Fruit fly (Drosophila melanogaster) whole organism, embryonic: ENCODE data around the gene e.

ENCODE experiments used
- CG10147 ChIP-seq: fragments of 200-800 bp; sonication (Bioruptor generic); optimal IDR thresholded peaks from 2 replicates; lab custom pipeline; 2019; ENCODE audit warnings: missing biosample characterization, mild to moderate bottlenecking, missing genetic modification characterization, moderate library complexity
- CG12391 ChIP-seq: fragments of 200-800 bp; sonication (Bioruptor generic); optimal IDR thresholded peaks from 3 replicates; lab custom pipeline; 2018; ENCODE audit warnings: missing biosample characterization, mild to moderate bottlenecking, missing genetic modification characterization, moderate library complexity
- CG12769 ChIP-seq: fragments of 200-800 bp; sonication (Bioruptor generic); optimal IDR thresholded peaks from 2 replicates; lab custom pipeline; 2019; ENCODE audit warnings: missing biosample characterization, mild to moderate bottlenecking, missing genetic modification characterization, moderate library complexity
- CG1529 ChIP-seq: fragments of 200-800 bp; sonication (Bioruptor generic); optimal IDR thresholded peaks from 3 replicates; lab custom pipeline; 2018; ENCODE audit warnings: missing biosample characterization, missing genetic modification characterization
- CG1603 ChIP-seq: fragments of 200-800 bp; sonication (Bioruptor generic); optimal IDR thresholded peaks from 2 replicates; lab custom pipeline; 2019; ENCODE audit warnings: missing biosample characterization, mild to moderate bottlenecking, missing genetic modification characterization, moderate library complexity
- CG16863 ChIP-seq: fragments of 200-800 bp; sonication (Bioruptor generic); optimal IDR thresholded peaks from 3 replicates; lab custom pipeline; 2016; ENCODE audit warnings: missing biosample characterization, missing genetic modification characterization
- CG2202 ChIP-seq: fragments of 200-800 bp; sonication (Bioruptor generic); optimal IDR thresholded peaks from 2 replicates; lab custom pipeline; 2018; ENCODE audit warnings: missing biosample characterization, mild to moderate bottlenecking, missing genetic modification characterization
- CG31388 ChIP-seq: fragments of 200-800 bp; sonication (Bioruptor generic); optimal IDR thresholded peaks from 2 replicates; lab custom pipeline; 2016; ENCODE audit warnings: missing biosample characterization, missing genetic modification characterization
- CG31441 ChIP-seq: fragments of 200-800 bp; sonication (Bioruptor generic); IDR thresholded peaks from 2 replicates; pipeline ENCODE4 v1.3.6; 2022; ENCODE audit warnings: missing biosample characterization, missing genetic modification characterization
- CG33557 ChIP-seq: fragments of 200-800 bp; sonication (Bioruptor generic); optimal IDR thresholded peaks from 2 replicates; lab custom pipeline; 2019; ENCODE audit warnings: missing biosample characterization, mild to moderate bottlenecking, missing genetic modification characterization, moderate library complexity
- CG3726 ChIP-seq: fragments of 200-800 bp; sonication (Bioruptor generic); IDR thresholded peaks from 3 replicates; pipeline ENCODE4, ENCODE4 v1.3.6; 2022; ENCODE audit warnings: missing biosample characterization, missing genetic modification characterization
- CG4424 ChIP-seq: fragments of 200-800 bp; sonication (Bioruptor generic); optimal IDR thresholded peaks from 3 replicates; lab custom pipeline; 2016; ENCODE audit warnings: missing biosample characterization, missing genetic modification characterization
- CG6175 ChIP-seq: fragments of 200-800 bp; sonication (Bioruptor generic); IDR thresholded peaks from 3 replicates; pipeline ENCODE4 v1.3.6; 2022; ENCODE audit warnings: missing biosample characterization, missing genetic modification characterization
- CG7745 ChIP-seq: fragments of 200-800 bp; sonication (Bioruptor generic); optimal IDR thresholded peaks from 2 replicates; lab custom pipeline; 2018; ENCODE audit warnings: missing biosample characterization, mild to moderate bottlenecking, missing genetic modification characterization, moderate library complexity
- CG8089 ChIP-seq: fragments of 200-800 bp; sonication (Bioruptor generic); optimal IDR thresholded peaks from 3 replicates; lab custom pipeline; 2016; ENCODE audit warnings: missing biosample characterization, missing genetic modification characterization
- Drgx ChIP-seq: fragments of 200-800 bp; sonication (Bioruptor generic); IDR thresholded peaks from 2 replicates; pipeline ENCODE4 v1.3.6; 2022; ENCODE audit warnings: missing biosample characterization, missing genetic modification characterization
- HLH3B ChIP-seq: fragments of 200-800 bp; sonication (Bioruptor generic); IDR thresholded peaks from 2 replicates; pipeline ENCODE4 v1.3.6; 2022; ENCODE audit warnings: missing biosample characterization, missing genetic modification characterization
- Max ChIP-seq: fragments of 200-800 bp; sonication (Bioruptor generic); optimal IDR thresholded peaks from 2 replicates; lab custom pipeline; 2016; ENCODE audit warnings: missing biosample characterization, mild to moderate bottlenecking, missing genetic modification characterization
- Med ChIP-seq: fragments of 200-800 bp; sonication (Bioruptor generic); peaks from one replicate; lab custom pipeline; 2016; ENCODE audit warnings: missing biosample characterization, missing genetic modification characterization, mild to moderate bottlenecking, inconsistent platforms, moderate library complexity
- NfI ChIP-seq: fragments of 200-800 bp; sonication (Bioruptor generic); optimal IDR thresholded peaks from 3 replicates; lab custom pipeline; 2018; ENCODE audit warnings: missing biosample characterization, mild to moderate bottlenecking, missing genetic modification characterization, moderate library complexity
- Oli ChIP-seq: fragments of 200-800 bp; sonication (Bioruptor generic); optimal IDR thresholded peaks from 2 replicates; lab custom pipeline; 2018; ENCODE audit warnings: missing biosample characterization, mild to moderate bottlenecking, missing genetic modification characterization, moderate library complexity
- Opbp ChIP-seq: fragments of 200-800 bp; sonication (Bioruptor generic); IDR thresholded peaks from 3 replicates; pipeline ENCODE4 v1.3.6; 2022; ENCODE audit warnings: missing biosample characterization, missing genetic modification characterization; ENCODE audit not compliant: partially characterized antibody
- Pdp1 ChIP-seq, 2 experiments: fragments of 200-800 bp; sonication (Bioruptor generic); optimal IDR thresholded peaks; 3 replicates each; lab custom pipeline; 2016; ENCODE audit warnings: missing biosample characterization in 2 of 2, missing genetic modification characterization in 2 of 2, mild to moderate bottlenecking in 1 of 2, moderate library complexity in 1 of 2
- ase ChIP-seq: fragments of 200-800 bp; sonication (Bioruptor generic); IDR thresholded peaks from 3 replicates; pipeline ENCODE4 v1.3.6; 2022; ENCODE audit warnings: missing biosample characterization, missing genetic modification characterization
- br ChIP-seq: fragments of >200 bp; optimal IDR thresholded peaks from 2 replicates; lab custom pipeline; 2017
- bsh ChIP-seq, 2 experiments: fragments of 200-800 bp; sonication (Bioruptor generic); optimal IDR thresholded peaks; 2 replicates each; lab custom pipeline; 2017 to 2018; ENCODE audit warnings: mild to moderate bottlenecking in 2 of 2, missing biosample characterization in 2 of 2, missing genetic modification characterization in 2 of 2, moderate library complexity in 1 of 2
- crp ChIP-seq, 2 experiments: fragments of 200-800 bp; sonication (Bioruptor generic); optimal IDR thresholded peaks; 2 replicates in 1 of 2; 3 replicates in 1 of 2; lab custom pipeline; 2017; ENCODE audit warnings: missing biosample characterization in 2 of 2, missing genetic modification characterization in 2 of 2, mild to moderate bottlenecking in 1 of 2, moderate library complexity in 1 of 2
- ftz-f1 ChIP-seq: fragments of 200-800 bp; sonication (Bioruptor generic); optimal IDR thresholded peaks from 2 replicates; lab custom pipeline; 2016; ENCODE audit warnings: missing biosample characterization, missing genetic modification characterization
- gce ChIP-seq: fragments of 200-800 bp; sonication (Bioruptor generic); IDR thresholded peaks from 3 replicates; pipeline ENCODE4 v1.3.6; 2022; ENCODE audit warnings: missing biosample characterization, missing genetic modification characterization
- gem ChIP-seq: fragments of 200-800 bp; sonication (Bioruptor generic); optimal IDR thresholded peaks from 2 replicates; lab custom pipeline; 2019; ENCODE audit warnings: missing biosample characterization, mild to moderate bottlenecking, missing genetic modification characterization, moderate library complexity
- hbn ChIP-seq: fragments of 200-800 bp; sonication (Bioruptor generic); IDR thresholded peaks from 2 replicates; pipeline ENCODE4 v1.3.6; 2022; ENCODE audit warnings: missing biosample characterization, missing genetic modification characterization; ENCODE audit not compliant: partially characterized antibody
- ind ChIP-seq: fragments of 200-800 bp; sonication (Bioruptor generic); optimal IDR thresholded peaks from 3 replicates; lab custom pipeline; 2016; ENCODE audit warnings: missing biosample characterization, missing genetic modification characterization
- nerfin-2 ChIP-seq: fragments of 200-800 bp; sonication (Bioruptor generic); IDR thresholded peaks from 2 replicates; pipeline ENCODE4 v1.3.6; 2022; ENCODE audit warnings: missing biosample characterization, missing genetic modification characterization; ENCODE audit not compliant: partially characterized antibody
- pfk ChIP-seq: fragments of 200-800 bp; sonication (Bioruptor generic); optimal IDR thresholded peaks from 2 replicates; lab custom pipeline; 2018; ENCODE audit warnings: missing biosample characterization, mild to moderate bottlenecking, missing genetic modification characterization, moderate library complexity
- pho ChIP-seq: fragments of 200-800 bp; sonication (Bioruptor generic); optimal IDR thresholded peaks from 2 replicates; lab custom pipeline; 2016; ENCODE audit warnings: missing biosample characterization, missing genetic modification characterization
- pros ChIP-seq: fragments of 200-800 bp; sonication (Bioruptor generic); optimal IDR thresholded peaks from 3 replicates; lab custom pipeline; 2019; ENCODE audit warnings: missing biosample characterization, mild to moderate bottlenecking, missing genetic modification characterization, moderate library complexity
- pum ChIP-seq: fragments of 200-800 bp; sonication (Bioruptor generic); optimal IDR thresholded peaks from 2 replicates; lab custom pipeline; 2016; ENCODE audit warnings: missing biosample characterization, missing genetic modification characterization
- pzg ChIP-seq: fragments of 200-800 bp; sonication (Bioruptor generic); optimal IDR thresholded peaks from 3 replicates; lab custom pipeline; 2018; ENCODE audit warnings: missing biosample characterization, mild to moderate bottlenecking, missing genetic modification characterization, moderate library complexity
- salm ChIP-seq: fragments of 200-800 bp; sonication (Bioruptor generic); optimal IDR thresholded peaks from 2 replicates; lab custom pipeline; 2018; ENCODE audit warnings: missing biosample characterization, mild to moderate bottlenecking, missing genetic modification characterization
- sima ChIP-seq: fragments of 200-800 bp; sonication (Bioruptor generic); optimal IDR thresholded peaks from 2 replicates; lab custom pipeline; 2016; ENCODE audit warnings: missing biosample characterization, missing genetic modification characterization
- sisA ChIP-seq: fragments of 200-800 bp; sonication (Bioruptor generic); IDR thresholded peaks from 2 replicates; pipeline ENCODE4 v1.3.6; 2022; ENCODE audit warnings: missing biosample characterization, missing genetic modification characterization
- slp2 ChIP-seq: fragments of 200-800 bp; sonication (Bioruptor generic); optimal IDR thresholded peaks from 2 replicates; lab custom pipeline; 2016; ENCODE audit warnings: missing biosample characterization, missing genetic modification characterization
- sna ChIP-seq: fragments of 200-800 bp; sonication (Bioruptor generic); IDR thresholded peaks from 2 replicates; pipeline ENCODE4 v1.3.6; 2022; ENCODE audit warnings: missing biosample characterization, missing genetic modification characterization; ENCODE audit not compliant: partially characterized antibody
- ssp ChIP-seq: fragments of 200-800 bp; sonication (Bioruptor generic); IDR thresholded peaks from 2 replicates; pipeline ENCODE4 v1.3.6; 2022; ENCODE audit warnings: missing biosample characterization, missing genetic modification characterization
- sug ChIP-seq: fragments of 200-800 bp; optimal IDR thresholded peaks from 2 replicates; lab custom pipeline; 2019; ENCODE audit warnings: missing biosample characterization, mild to moderate bottlenecking, missing genetic modification characterization, moderate library complexity
- tll ChIP-seq, 2 experiments: fragments of 200-800 bp in 1 of 2; fragments of >200 bp in 1 of 2; sonication (Bioruptor generic) in 1 of 2; optimal IDR thresholded peaks; 2 replicates each; lab custom pipeline; 2017 to 2019; ENCODE audit warnings: missing biosample characterization in 2 of 2, missing genetic modification characterization in 2 of 2, mild to moderate bottlenecking in 1 of 2, moderate library complexity in 1 of 2
- unpg ChIP-seq: fragments of 200-800 bp; sonication (Bioruptor generic); optimal IDR thresholded peaks from 3 replicates; lab custom pipeline; 2018; ENCODE audit warnings: missing biosample characterization, mild to moderate bottlenecking, missing genetic modification characterization, moderate library complexity
- vfl ChIP-seq: fragments of 200-800 bp; sonication (Bioruptor generic); optimal IDR thresholded peaks from 2 replicates; lab custom pipeline; 2016; ENCODE audit warnings: missing biosample characterization, missing genetic modification characterization
- vvl ChIP-seq: fragments of 200-800 bp; sonication (Bioruptor generic); IDR thresholded peaks from 2 replicates; pipeline ENCODE4 v1.3.6; 2022; ENCODE audit warnings: missing biosample characterization, missing genetic modification characterization
- wdn ChIP-seq: fragments of 200-800 bp; sonication (Bioruptor generic); IDR thresholded peaks from 2 replicates; pipeline ENCODE4 v1.3.6; 2022; ENCODE audit warnings: missing biosample characterization, missing genetic modification characterization

Gene e

dm6 chr3R:21218733-21219165, 18.2 kb downstream of the e start, which contains the start of the genes Smyd5 and Oga (continued):
- TF ChIP-seq pho (GFP tag; lab: Kevin White, UChicago): peak; percentile 39
- TF ChIP-seq sug (tag; lab: Kevin White, UChicago): peak; percentile 64
- no peak for TF ChIP-seq pum (GFP tag; lab: Kevin White, UChicago)
- TF ChIP-seq Pdp1 (GFP tag; optimal IDR thresholded peaks at IDR 0.05; lab: Kevin White, UChicago): peak; percentile 37 to 57
- TF ChIP-seq crp (GFP tag; optimal IDR thresholded peaks at IDR 0.05; lab: Kevin White, UChicago): no peak
- TF ChIP-seq Med (GFP tag; lab: Kevin White, UChicago): peak; percentile 94
- TF ChIP-seq hbn: peak; percentile 89
- TF ChIP-seq br (lab: Kevin White, UChicago): no peak
- peak; percentile 88 for TF ChIP-seq sna
- no peak for TF ChIP-seq Oli (tag; lab: Kevin White, UChicago)
- peak; percentile 48 for TF ChIP-seq CG12391 (tag; lab: Kevin White, UChicago)
- no peak for TF ChIP-seq salm (tag; lab: Kevin White, UChicago)
- no peak for TF ChIP-seq CG31441 (GFP tag; lab: Robert Waterston, UW)
- no peak for TF ChIP-seq CG2202
- TF ChIP-seq gce (GFP tag; lab: Robert Waterston, UW): no peak
- TF ChIP-seq ase (GFP tag; lab: Robert Waterston, UW): no peak
- TF ChIP-seq CG1603 (tag; lab: Kevin White, UChicago): peak; percentile 65
- TF ChIP-seq pfk (GFP tag; lab: Kevin White, UChicago): no peak
- TF ChIP-seq Opbp (GFP tag; lab: Robert Waterston, UW): peak; percentile 95
- TF ChIP-seq ssp (GFP tag; lab: Robert Waterston, UW): no peak
- TF ChIP-seq CG16863: peak; percentile 38
- TF ChIP-seq CG33557 (GFP tag; lab: Kevin White, UChicago): peak; percentile 13
- no peak for TF ChIP-seq Drgx (GFP tag; lab: Robert Waterston, UW)
- TF ChIP-seq CG1529 (GFP tag; lab: Kevin White, UChicago): no peak
- TF ChIP-seq wdn (GFP tag; lab: Robert Waterston, UW): no peak
- TF ChIP-seq nerfin-2 (GFP tag; lab: Robert Waterston, UW): peak; percentile 93
- no peak for TF ChIP-seq vfl (GFP tag; lab: Kevin White, UChicago)
- no peak for TF ChIP-seq sisA (GFP tag; lab: Robert Waterston, UW)
- TF ChIP-seq slp2 (GFP tag; lab: Kevin White, UChicago): peak; percentile 32
- no peak for TF ChIP-seq CG7745 (tag; lab: Kevin White, UChicago)
- TF ChIP-seq pzg (GFP tag; lab: Kevin White, UChicago): peak; percentile 82
- no peak for TF ChIP-seq HLH3B (GFP tag; lab: Robert Waterston, UW)
- peak; percentile 89 for TF ChIP-seq Max (GFP tag; lab: Kevin White, UChicago)
- peak; percentile 29 for TF ChIP-seq CG4424 (GFP tag; lab: Kevin White, UChicago)
- TF ChIP-seq CG10147 (GFP tag; lab: Kevin White, UChicago): peak; percentile 34
- no peak for TF ChIP-seq pros (GFP tag; lab: Kevin White, UChicago)
- TF ChIP-seq CG31388: no peak
- TF ChIP-seq tll (GFP tag; optimal IDR thresholded peaks at IDR 0.05; lab: Kevin White, UChicago): peak in 1 of 2 experiments; percentile 74
- TF ChIP-seq unpg (GFP tag; lab: Kevin White, UChicago): peak; percentile 32
- TF ChIP-seq CG8089: no peak
- TF ChIP-seq CG12769 (tag; lab: Kevin White, UChicago): no peak
- TF ChIP-seq vvl (GFP tag; lab: Robert Waterston, UW): peak; percentile 37; the same call in 1 of the 2 replicates
- TF ChIP-seq gem (tag; lab: Kevin White, UChicago): no peak
- TF ChIP-seq CG3726 (GFP tag; lab: Robert Waterston, UW): no peak
- TF ChIP-seq ftz-f1 (GFP tag; lab: Kevin White, UChicago): no peak
- TF ChIP-seq bsh (GFP tag; optimal IDR thresholded peaks at IDR 0.05; lab: Kevin White, UChicago): peak in 1 of 2 experiments; percentile 11
- TF ChIP-seq CG6175 (GFP tag; lab: Robert Waterston, UW): no peak
- peak; percentile 60 for TF ChIP-seq NfI (GFP tag; lab: Kevin White, UChicago)
- TF ChIP-seq sima (GFP tag; lab: Kevin White, UChicago): no peak
- peak; percentile 29 for TF ChIP-seq ind
